Worm (Caenorhabditis elegans): ENCODE results near the gene Y22D7AR.7.

DNA sequence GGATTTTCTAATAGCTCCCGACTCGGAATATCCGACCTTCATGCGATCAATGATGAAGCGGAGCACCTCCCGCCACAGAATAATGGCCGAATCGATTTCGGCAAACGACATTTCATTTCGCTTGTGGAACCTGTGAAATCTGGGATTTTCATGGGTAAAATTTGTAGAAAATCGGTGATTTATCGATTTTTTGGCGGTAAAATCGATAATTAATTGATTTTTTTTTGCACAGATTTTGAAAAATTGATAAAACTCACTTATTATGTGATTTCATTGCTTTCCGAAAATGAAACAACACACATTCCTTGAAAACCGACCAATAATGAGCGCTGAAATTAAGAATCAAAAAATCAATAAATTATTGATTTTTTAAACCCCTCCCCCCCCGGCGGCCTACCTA lies 21.0 kb downstream of the Y22D7AR.7 start:
- no peak for TF ChIP-seq lsy-2 (tag; optimal IDR thresholded peaks at IDR 0.05)
- TF ChIP-seq elt-3 (tag; optimal IDR thresholded peaks at IDR 0.05): no peak
- no peak for TF ChIP-seq unc-62 (GFP tag; optimal IDR thresholded peaks at IDR 0.05)
- TF ChIP-seq nhr-237 (tag; optimal IDR thresholded peaks at IDR 0.05): no peak
- no peak for TF ChIP-seq snpc-4 (tag; optimal IDR thresholded peaks at IDR 0.05)
- no peak for TF ChIP-seq pha-4 (tag; optimal IDR thresholded peaks at IDR 0.05)
- TF ChIP-seq unc-39 (tag; optimal IDR thresholded peaks at IDR 0.05): no peak
- no peak for TF ChIP-seq elt-1 (tag; optimal IDR thresholded peaks at IDR 0.05; ENCODE audit: borderline replicate concordance, insufficient read depth)
- no peak for TF ChIP-seq flh-1 (GFP tag; optimal IDR thresholded peaks at IDR 0.05)
- TF ChIP-seq sptf-1 (tag; optimal IDR thresholded peaks at IDR 0.05): no peak
- no peak for TF ChIP-seq nhr-12 (tag; optimal IDR thresholded peaks at IDR 0.05)
- TF ChIP-seq nhr-76 (tag; optimal IDR thresholded peaks at IDR 0.05): no peak

Measured in whole organism, mixed stage, embryonic.